Fruit fly (Drosophila melanogaster): ENCODE measurements around the gene rdx.

rdx gene

dm6 chr3R:13945712-13946111 is 86.1 kb downstream of the rdx start, which contains the start of gene Art6:
TSS of gene Art6 (minus strand) at chr3R:13945812.
- TF ChIP-seq Myc (optimal IDR thresholded peaks at IDR 0.05) (no peak), Sin3A (optimal IDR thresholded peaks at IDR 0.05) (no peak), insv (optimal IDR thresholded peaks at IDR 0.05) (no peak), h (optimal IDR thresholded peaks at IDR 0.05) (no peak), psq (optimal IDR thresholded peaks at IDR 0.05) (no peak), ttk (optimal IDR thresholded peaks at IDR 0.05) (no peak)

- no peak for TF ChIP-seq ttk (optimal IDR thresholded peaks at IDR 0.05)
- no peak for TF ChIP-seq h (optimal IDR thresholded peaks at IDR 0.05)
- TF ChIP-seq psq (optimal IDR thresholded peaks at IDR 0.05), result no peak
- no peak for TF ChIP-seq Sin3A (optimal IDR thresholded peaks at IDR 0.05)
- TF ChIP-seq insv (optimal IDR thresholded peaks at IDR 0.05), result no peak
- TF ChIP-seq Myc (optimal IDR thresholded peaks at IDR 0.05), result no peak
Measured at dm6 chr3R:13943360-13943759, 88.5 kb downstream of the rdx start, which contains the start of gene Art9. TSS of gene Art9 (minus strand) at chr3R:13943460.

- TF ChIP-seq psq (optimal IDR thresholded peaks at IDR 0.05) (no peak), Myc (optimal IDR thresholded peaks at IDR 0.05) (no peak), insv (optimal IDR thresholded peaks at IDR 0.05) (no peak), Sin3A (optimal IDR thresholded peaks at IDR 0.05) (no peak), h (optimal IDR thresholded peaks at IDR 0.05) (no peak), ttk (optimal IDR thresholded peaks at IDR 0.05) (no peak)
Measured at dm6 chr3R:13941390-13941789, 90.5 kb downstream of the rdx start.

- no peak for TF ChIP-seq psq (optimal IDR thresholded peaks at IDR 0.05)
- TF ChIP-seq h (optimal IDR thresholded peaks at IDR 0.05), result no peak
- no peak for TF ChIP-seq insv (optimal IDR thresholded peaks at IDR 0.05)
- TF ChIP-seq ttk (optimal IDR thresholded peaks at IDR 0.05), result no peak
- TF ChIP-seq Myc (optimal IDR thresholded peaks at IDR 0.05), result no peak
- no peak for TF ChIP-seq Sin3A (optimal IDR thresholded peaks at IDR 0.05)
Measured at dm6 chr3R:13939353-13940049, 92.4 kb downstream of the rdx start.

- TF ChIP-seq Sin3A (optimal IDR thresholded peaks at IDR 0.05) (no peak), insv (optimal IDR thresholded peaks at IDR 0.05) (no peak), h (optimal IDR thresholded peaks at IDR 0.05) (no peak), Myc (optimal IDR thresholded peaks at IDR 0.05) (no peak), ttk (optimal IDR thresholded peaks at IDR 0.05) (no peak), psq (optimal IDR thresholded peaks at IDR 0.05) (no peak)
Measured at dm6 chr3R:13936309-13936708, 95.5 kb downstream of the rdx start.

dm6 chr3R:13934618-13935017 is 97.2 kb downstream of the rdx start:
- TF ChIP-seq h (optimal IDR thresholded peaks at IDR 0.05), result no peak
- TF ChIP-seq Myc (optimal IDR thresholded peaks at IDR 0.05), result no peak
- no peak for TF ChIP-seq ttk (optimal IDR thresholded peaks at IDR 0.05)
- no peak for TF ChIP-seq insv (optimal IDR thresholded peaks at IDR 0.05)
- TF ChIP-seq Sin3A (optimal IDR thresholded peaks at IDR 0.05), result no peak
- TF ChIP-seq psq (optimal IDR thresholded peaks at IDR 0.05), result no peak

dm6 chr3R:13933966-13934365 is 97.9 kb downstream of the rdx start:
- TF ChIP-seq insv (optimal IDR thresholded peaks at IDR 0.05), result no peak
- no peak for TF ChIP-seq Myc (optimal IDR thresholded peaks at IDR 0.05)
- no peak for TF ChIP-seq Sin3A (optimal IDR thresholded peaks at IDR 0.05)
- no peak for TF ChIP-seq psq (optimal IDR thresholded peaks at IDR 0.05)
- no peak for TF ChIP-seq ttk (optimal IDR thresholded peaks at IDR 0.05)
- TF ChIP-seq h (optimal IDR thresholded peaks at IDR 0.05), result no peak

- TF ChIP-seq Myc (optimal IDR thresholded peaks at IDR 0.05), result no peak
- no peak for TF ChIP-seq h (optimal IDR thresholded peaks at IDR 0.05)
- no peak for TF ChIP-seq ttk (optimal IDR thresholded peaks at IDR 0.05)
- no peak for TF ChIP-seq insv (optimal IDR thresholded peaks at IDR 0.05)
- no peak for TF ChIP-seq psq (optimal IDR thresholded peaks at IDR 0.05)
- TF ChIP-seq Sin3A (optimal IDR thresholded peaks at IDR 0.05), result no peak
Measured at dm6 chr3R:13931813-13932212, 100.0 kb downstream of the rdx start.

dm6 chr3R:13930252-13930651 is 101.6 kb downstream of the rdx start:
- no peak for TF ChIP-seq Myc (optimal IDR thresholded peaks at IDR 0.05)
- TF ChIP-seq psq (optimal IDR thresholded peaks at IDR 0.05), result no peak
- TF ChIP-seq h (optimal IDR thresholded peaks at IDR 0.05), result no peak

dm6 chr3R:13927543-13927942 is 104.3 kb downstream of the rdx start:
- TF ChIP-seq h (optimal IDR thresholded peaks at IDR 0.05), result no peak
- TF ChIP-seq Myc (optimal IDR thresholded peaks at IDR 0.05), result no peak
- no peak for TF ChIP-seq ttk (optimal IDR thresholded peaks at IDR 0.05)
- TF ChIP-seq insv (optimal IDR thresholded peaks at IDR 0.05), result no peak
- no peak for TF ChIP-seq Sin3A (optimal IDR thresholded peaks at IDR 0.05)

dm6 chr3R:13923626-13924025 is 108.2 kb downstream of the rdx start:
- no peak for TF ChIP-seq Sin3A (optimal IDR thresholded peaks at IDR 0.05)
- TF ChIP-seq ttk (optimal IDR thresholded peaks at IDR 0.05), result no peak
- no peak for TF ChIP-seq psq (optimal IDR thresholded peaks at IDR 0.05)
- no peak for TF ChIP-seq Myc (optimal IDR thresholded peaks at IDR 0.05)
- no peak for TF ChIP-seq insv (optimal IDR thresholded peaks at IDR 0.05)
- no peak for TF ChIP-seq h (optimal IDR thresholded peaks at IDR 0.05)

dm6 chr3R:13921806-13922515 is 109.9 kb downstream of the rdx start:
- TF ChIP-seq Myc (optimal IDR thresholded peaks at IDR 0.05), result no peak

- TF ChIP-seq Myc (optimal IDR thresholded peaks at IDR 0.05), result no peak
- TF ChIP-seq insv (optimal IDR thresholded peaks at IDR 0.05), result no peak
- no peak for TF ChIP-seq psq (optimal IDR thresholded peaks at IDR 0.05)
- TF ChIP-seq ttk (optimal IDR thresholded peaks at IDR 0.05), result no peak
- no peak for TF ChIP-seq Sin3A (optimal IDR thresholded peaks at IDR 0.05)
- TF ChIP-seq h (optimal IDR thresholded peaks at IDR 0.05), result no peak
Measured at dm6 chr3R:13918045-13918444, 113.8 kb downstream of the rdx start.

All from Kc167 (cell line).